Fruit fly (Drosophila melanogaster): ENCODE results near the gene CG1213.

The CG1213 gene

dm6 chr3R:5877367-5877766 lies 36.4 kb downstream of the CG1213 start:
- TF ChIP-seq rn (GFP tag; IDR thresholded peaks at IDR 0.05) (no peak), CG9948 (tag; optimal IDR thresholded peaks at IDR 0.05) (no peak), CG12605 (GFP tag; IDR thresholded peaks at IDR 0.05) (no peak), D1 (tag; optimal IDR thresholded peaks at IDR 0.05) (no peak), CG4496 (GFP tag; IDR thresholded peaks at IDR 0.05) (no peak), CG17806 (tag; optimal IDR thresholded peaks at IDR 0.05) (no peak), Ets98B (GFP tag; IDR thresholded peaks at IDR 0.05) (no peak), Snoo (tag; optimal IDR thresholded peaks at IDR 0.05) (no peak), CG14655 (GFP tag; optimal IDR thresholded peaks at IDR 0.05) (no peak), CG13204 (GFP tag; optimal IDR thresholded peaks at IDR 0.05) (no peak), CG10348 (GFP tag; IDR thresholded peaks at IDR 0.05) (no peak), CG8301 (tag; optimal IDR thresholded peaks at IDR 0.05) (no peak), CG8159 (tag; optimal IDR thresholded peaks at IDR 0.05) (no peak), Pif1A (GFP tag; optimal IDR thresholded peaks at IDR 0.05) (no peak), CG32121 (GFP tag; IDR thresholded peaks at IDR 0.05) (no peak), Pif1B (GFP tag; optimal IDR thresholded peaks at IDR 0.05) (no peak)

dm6 chr3R:5881308-5881707 lies 40.3 kb downstream of the CG1213 start:
- no peak for TF ChIP-seq D1 (tag; optimal IDR thresholded peaks at IDR 0.05)
- no peak for TF ChIP-seq CG8159 (tag; optimal IDR thresholded peaks at IDR 0.05)
- no peak for TF ChIP-seq CG32121 (GFP tag; IDR thresholded peaks at IDR 0.05)
- no peak for TF ChIP-seq CG12605 (GFP tag; IDR thresholded peaks at IDR 0.05)
- no peak for TF ChIP-seq CG9948 (tag; optimal IDR thresholded peaks at IDR 0.05)
- TF ChIP-seq CG15710 (tag; optimal IDR thresholded peaks at IDR 0.05) = no peak
- TF ChIP-seq CG13204 (GFP tag; optimal IDR thresholded peaks at IDR 0.05) = no peak
- TF ChIP-seq CG34367 (tag; optimal IDR thresholded peaks at IDR 0.05) = no peak
- TF ChIP-seq Ets98B (GFP tag; IDR thresholded peaks at IDR 0.05) = no peak
- TF ChIP-seq Pif1B (GFP tag; optimal IDR thresholded peaks at IDR 0.05) = no peak
- no peak for TF ChIP-seq CG14655 (GFP tag; optimal IDR thresholded peaks at IDR 0.05)
- no peak for TF ChIP-seq gl (tag; optimal IDR thresholded peaks at IDR 0.05)
- TF ChIP-seq CG17806 (tag; optimal IDR thresholded peaks at IDR 0.05) = no peak
- TF ChIP-seq fd96Ca (GFP tag; IDR thresholded peaks at IDR 0.05) = no peak
- TF ChIP-seq CG10348 (GFP tag; IDR thresholded peaks at IDR 0.05) = no peak
- TF ChIP-seq CG8301 (tag; optimal IDR thresholded peaks at IDR 0.05) = no peak
- no peak for TF ChIP-seq Pif1A (GFP tag; optimal IDR thresholded peaks at IDR 0.05)
- no peak for TF ChIP-seq CG4496 (GFP tag; IDR thresholded peaks at IDR 0.05)
- TF ChIP-seq rn (GFP tag; IDR thresholded peaks at IDR 0.05) = no peak
